Worm (Caenorhabditis elegans): ENCODE data around the gene R08F11.7.

DNA sequence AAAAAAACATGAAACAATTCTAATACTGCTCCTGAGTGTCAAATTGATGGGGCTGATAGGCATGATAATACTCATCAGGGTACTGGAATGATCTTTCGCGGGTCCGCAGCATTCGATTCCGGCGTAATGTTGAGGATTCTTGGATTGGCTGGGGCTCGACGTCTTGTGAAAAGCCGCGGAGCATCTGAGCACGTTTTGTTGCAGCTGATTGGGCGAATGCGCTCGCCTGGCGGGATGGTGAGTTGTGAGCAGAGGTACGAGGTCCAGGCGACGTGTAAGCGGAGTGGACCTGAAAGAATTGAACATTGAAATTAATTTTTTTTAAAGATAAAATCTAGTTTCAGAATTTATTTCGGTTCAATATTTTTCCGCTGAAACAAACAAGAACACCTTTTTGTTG, 24.1 kb downstream of the R08F11.7 start:
- TF ChIP-seq W03F9.2 (tag; optimal IDR thresholded peaks at IDR 0.05): no peak
- TF ChIP-seq him-1 (tag; optimal IDR thresholded peaks at IDR 0.05): no peak
